Fruit fly (Drosophila melanogaster): Measurements from ENCODE around the gene ens.

DNA sequence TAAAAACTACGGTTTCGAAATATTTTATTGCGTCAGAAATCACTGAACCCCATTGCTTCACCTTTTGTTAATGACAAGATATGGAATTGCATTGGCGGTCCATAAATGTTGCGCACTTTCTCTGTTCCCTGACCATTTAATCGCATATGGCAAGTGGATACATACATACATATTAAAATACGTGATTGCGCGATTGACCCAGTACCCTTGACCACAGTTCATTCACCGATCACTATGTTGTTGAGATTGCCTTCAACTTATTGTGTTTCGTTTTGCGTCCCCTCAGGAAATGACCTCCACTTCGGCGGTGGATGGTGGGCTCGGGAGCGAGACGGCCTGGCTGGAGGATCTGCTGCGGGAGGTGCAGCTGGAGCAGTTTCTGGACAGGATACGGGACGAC lies 24.1 kb downstream of the ens start:
- TF ChIP-seq sv (GFP tag; optimal IDR thresholded peaks at IDR 0.05): no peak
- no peak for TF ChIP-seq Rel (GFP tag; optimal IDR thresholded peaks at IDR 0.05)
- TF ChIP-seq Rel (tag; optimal IDR thresholded peaks at IDR 0.05): no peak
- TF ChIP-seq CG32264 (GFP tag; optimal IDR thresholded peaks at IDR 0.05): no peak
- no peak for TF ChIP-seq rgr (GFP tag; optimal IDR thresholded peaks at IDR 0.05)
- TF ChIP-seq OdsH (GFP tag; optimal IDR thresholded peaks at IDR 0.05): no peak
- TF ChIP-seq Myc (optimal IDR thresholded peaks at IDR 0.05): no peak
- no peak for TF ChIP-seq h (GFP tag; optimal IDR thresholded peaks at IDR 0.05)
- no peak for TF ChIP-seq N (GFP tag; optimal IDR thresholded peaks at IDR 0.05)

Measured in whole organism, wandering third instar larva.